Fruit fly (Drosophila melanogaster) whole organism, wandering third instar larva: ENCODE data around the gene Hr38.

Experiments used
- Abd-B ChIP-seq: fragments of >200 bp; optimal IDR thresholded peaks from 2 replicates; lab custom pipeline; 2017; ENCODE audit warnings: missing biosample characterization, missing genetic modification characterization
- CG32264 ChIP-seq: fragments of 200-800 bp; sonication (Bioruptor generic); optimal IDR thresholded peaks from 2 replicates; lab custom pipeline; 2016; ENCODE audit warnings: missing biosample characterization, missing genetic modification characterization
- CG9705 ChIP-seq: fragments of 200-800 bp; sonication (Bioruptor generic); optimal IDR thresholded peaks from 2 replicates; lab custom pipeline; 2018; ENCODE audit warnings: missing biosample characterization, mild to moderate bottlenecking, missing genetic modification characterization
- CrebA ChIP-seq: fragments of 200-800 bp; sonication (Bioruptor generic); optimal IDR thresholded peaks from 2 replicates; lab custom pipeline; 2016; ENCODE audit warnings: missing biosample characterization, mild to moderate bottlenecking, missing genetic modification characterization, borderline replicate concordance
- Dfd ChIP-seq: fragments of >200 bp; optimal IDR thresholded peaks from 2 replicates; lab custom pipeline; 2017; ENCODE audit warnings: missing biosample characterization, missing genetic modification characterization
- Dif ChIP-seq: fragments of 200-275, 200-300 bp; sonication (Bioruptor generic); optimal IDR thresholded peaks from 2 replicates; lab custom pipeline; 2018; ENCODE audit warnings: missing biosample characterization, missing genetic modification characterization; ENCODE audit not compliant: partially characterized antibody
- GATAd ChIP-seq: sonication (Bioruptor generic); optimal IDR thresholded peaks from 2 replicates; lab custom pipeline; 2016; ENCODE audit warnings: missing biosample characterization, missing genetic modification characterization
- HLH106 ChIP-seq: fragments of 200-800 bp; optimal IDR thresholded peaks from 3 replicates; lab custom pipeline; 2019; ENCODE audit warnings: missing biosample characterization, mild to moderate bottlenecking, missing genetic modification characterization, moderate library complexity
- Hnf4 ChIP-seq: fragments of 200-800 bp; sonication (Bioruptor generic); optimal IDR thresholded peaks from 2 replicates; lab custom pipeline; 2016; ENCODE audit warnings: missing biosample characterization, mild to moderate bottlenecking, missing genetic modification characterization
- Hr78 ChIP-seq: fragments of >200 bp; optimal IDR thresholded peaks from 2 replicates; lab custom pipeline; 2017; ENCODE audit warnings: missing biosample characterization, missing genetic modification characterization
- Hr83 ChIP-seq: fragments of 200-300 bp; sonication (Bioruptor generic); optimal IDR thresholded peaks from 2 replicates; lab custom pipeline; 2016; ENCODE audit warnings: missing biosample characterization, mild to moderate bottlenecking, missing genetic modification characterization, moderate library complexity; ENCODE audit not compliant: poor library complexity, severe bottlenecking
- Jra ChIP-seq: sonication (Bioruptor generic); optimal IDR thresholded peaks from 2 replicates; lab custom pipeline; 2016; ENCODE audit warnings: missing biosample characterization, missing genetic modification characterization
- Mio ChIP-seq: sonication (Bioruptor generic); optimal IDR thresholded peaks from 2 replicates; lab custom pipeline; 2016; ENCODE audit warnings: missing biosample characterization, missing genetic modification characterization
- Myc ChIP-seq: fragments of >200 bp; optimal IDR thresholded peaks from 2 replicates; lab custom pipeline; 2017
- N ChIP-seq: fragments of >200 bp; optimal IDR thresholded peaks from 2 replicates; lab custom pipeline; 2018; ENCODE audit warnings: missing biosample characterization, missing external identifiers, missing genetic modification characterization
- OdsH ChIP-seq: fragments of 200-800 bp; sonication (Bioruptor generic); optimal IDR thresholded peaks from 2 replicates; lab custom pipeline; 2016; ENCODE audit warnings: missing biosample characterization, mild to moderate bottlenecking, missing genetic modification characterization
- Vsx2 ChIP-seq: fragments of 200-300, 225-300 bp; sonication (Bioruptor generic); optimal IDR thresholded peaks from 2 replicates; lab custom pipeline; 2018; ENCODE audit warnings: missing biosample characterization, missing genetic modification characterization; ENCODE audit not compliant: partially characterized antibody
- br ChIP-seq: fragments of 200-800 bp; sonication (Bioruptor generic); optimal IDR thresholded peaks from 2 replicates; lab custom pipeline; 2016; ENCODE audit warnings: missing biosample characterization, missing genetic modification characterization
- brk ChIP-seq: fragments of 200-800 bp; sonication (Bioruptor generic); optimal IDR thresholded peaks from 2 replicates; lab custom pipeline; 2016; ENCODE audit warnings: missing biosample characterization, mild to moderate bottlenecking, missing genetic modification characterization
- dl ChIP-seq, 2 experiments: fragments of 175-275, 200-275 bp in 1 of 2; fragments of 200-275 bp in 1 of 2; sonication (Bioruptor generic); optimal IDR thresholded peaks; lab custom pipeline; 2018; ENCODE audit warnings: mild to moderate bottlenecking in 2 of 2, missing biosample characterization in 2 of 2, missing genetic modification characterization in 2 of 2, moderate library complexity in 2 of 2; ENCODE audit not compliant: partially characterized antibody in 2 of 2, insufficient read depth in 1 of 2
- dmrt93B ChIP-seq: fragments of 200-800 bp; sonication (Bioruptor generic); optimal IDR thresholded peaks from 2 replicates; lab custom pipeline; 2018; ENCODE audit warnings: missing biosample characterization, mild to moderate bottlenecking, missing genetic modification characterization
- dsf ChIP-seq: sonication (Bioruptor generic); optimal IDR thresholded peaks from 2 replicates; lab custom pipeline; 2016; ENCODE audit warnings: missing biosample characterization, missing genetic modification characterization, borderline replicate concordance
- ey ChIP-seq: fragments of 200-800 bp; sonication (Bioruptor generic); optimal IDR thresholded peaks from 2 replicates; lab custom pipeline; 2016; ENCODE audit warnings: missing biosample characterization, missing genetic modification characterization
- fru ChIP-seq: fragments of 200-800 bp; sonication (Bioruptor generic); optimal IDR thresholded peaks from 3 replicates; lab custom pipeline; 2016; ENCODE audit warnings: missing biosample characterization, mild to moderate bottlenecking, missing genetic modification characterization
- jim ChIP-seq: fragments of 175-275, 200-325 bp; sonication (Bioruptor generic); optimal IDR thresholded peaks from 2 replicates; lab custom pipeline; 2016; ENCODE audit warnings: missing biosample characterization, mild to moderate bottlenecking, missing genetic modification characterization
- lola ChIP-seq: fragments of >200 bp; optimal IDR thresholded peaks from 2 replicates; lab custom pipeline; 2017; ENCODE audit warnings: missing biosample characterization, missing genetic modification characterization
- pan ChIP-seq: fragments of >200 bp; optimal IDR thresholded peaks from 2 replicates; lab custom pipeline; 2017
- psq ChIP-seq: fragments of 200-800 bp; sonication (Bioruptor generic); optimal IDR thresholded peaks from 3 replicates; lab custom pipeline; 2017; ENCODE audit warnings: missing biosample characterization, mild to moderate bottlenecking, missing genetic modification characterization, moderate library complexity
- rgr ChIP-seq: fragments of 200-800 bp; sonication (Bioruptor generic); optimal IDR thresholded peaks from 3 replicates; lab custom pipeline; 2016; ENCODE audit warnings: missing biosample characterization, mild to moderate bottlenecking, missing genetic modification characterization
- sage ChIP-seq: fragments of 200-800 bp; sonication (Bioruptor generic); optimal IDR thresholded peaks from 2 replicates; lab custom pipeline; 2016; ENCODE audit warnings: missing biosample characterization, mild to moderate bottlenecking, missing genetic modification characterization
- sv ChIP-seq: fragments of 200-800 bp; sonication (Bioruptor generic); optimal IDR thresholded peaks from 3 replicates; lab custom pipeline; 2016; ENCODE audit warnings: missing biosample characterization, missing genetic modification characterization
- tai ChIP-seq: sonication (Bioruptor generic); optimal IDR thresholded peaks from 2 replicates; lab custom pipeline; 2016; ENCODE audit warnings: missing biosample characterization, missing genetic modification characterization
- usp ChIP-seq: fragments of >200 bp; optimal IDR thresholded peaks from 2 replicates; lab custom pipeline; 2017; ENCODE audit warnings: missing biosample characterization, missing genetic modification characterization

The Hr38 gene

dm6 chr2L:20724024-20724423 lies 9.6 kb upstream of the Hr38 start:
- TF ChIP-seq Dfd (GFP tag; lab: Kevin White, UChicago) (no peak), usp (GFP tag; lab: Kevin White, UChicago) (no peak), psq (GFP tag; lab: Kevin White, UChicago) (no peak), N (no peak), pan (lab: Kevin White, UChicago) (no peak), Myc (no peak)

- TF ChIP-seq brk (GFP tag; lab: Kevin White, UChicago) (no peak), Hnf4 (GFP tag; lab: Kevin White, UChicago) (no peak), Hr78 (GFP tag; lab: Kevin White, UChicago) (no peak), br (GFP tag; lab: Kevin White, UChicago) (no peak), tai (GFP tag; lab: Kevin White, UChicago) (no peak), N (no peak), Hr83 (GFP tag; lab: Kevin White, UChicago) (no peak), CG9705 (GFP tag; lab: Kevin White, UChicago) (no peak), GATAd (GFP tag; lab: Kevin White, UChicago) (no peak), ey (GFP tag; lab: Kevin White, UChicago) (no peak), OdsH (GFP tag; lab: Kevin White, UChicago) (no peak), rgr (GFP tag; lab: Kevin White, UChicago) (no peak), sv (no peak), dl (GFP tag; optimal IDR thresholded peaks at IDR 0.05; lab: Kevin White, UChicago; ENCODE audit: insufficient read depth in 1 of 2, partially characterized antibody in 2 of 2) (no peak), CG32264 (no peak), Dif (GFP tag; lab: Kevin White, UChicago) (no peak), sage (no peak), Vsx2 (no peak)
Measured at dm6 chr2L:20721456-20721855, 7.1 kb upstream of the Hr38 start.

dm6 chr2L:20720011-20720410 lies 5.6 kb upstream of the Hr38 start:
- no peak for TF ChIP-seq jim (GFP tag; lab: Kevin White, UChicago)
- TF ChIP-seq pan (lab: Kevin White, UChicago): no peak
- TF ChIP-seq Mio (GFP tag; lab: Kevin White, UChicago): no peak
- no peak for TF ChIP-seq Vsx2
- TF ChIP-seq dmrt93B (GFP tag; lab: Kevin White, UChicago): no peak
- TF ChIP-seq Abd-B (GFP tag; lab: Kevin White, UChicago): no peak
- no peak for TF ChIP-seq Jra (GFP tag; lab: Kevin White, UChicago)
- no peak for TF ChIP-seq Hr78 (GFP tag; lab: Kevin White, UChicago)
- TF ChIP-seq CG9705 (GFP tag; lab: Kevin White, UChicago): no peak
- TF ChIP-seq CrebA: no peak
- no peak for TF ChIP-seq tai (GFP tag; lab: Kevin White, UChicago)
- no peak for TF ChIP-seq usp (GFP tag; lab: Kevin White, UChicago)
- TF ChIP-seq ey (GFP tag; lab: Kevin White, UChicago): no peak
- no peak for TF ChIP-seq dl (GFP tag; optimal IDR thresholded peaks at IDR 0.05; lab: Kevin White, UChicago; ENCODE audit: insufficient read depth in 1 of 2, partially characterized antibody in 2 of 2)
- no peak for TF ChIP-seq HLH106 (tag; lab: Kevin White, UChicago)
- TF ChIP-seq lola (GFP tag; lab: Kevin White, UChicago): no peak

- TF ChIP-seq Mio (GFP tag; lab: Kevin White, UChicago): no peak
- no peak for TF ChIP-seq Dfd (GFP tag; lab: Kevin White, UChicago)
- no peak for TF ChIP-seq fru (GFP tag; lab: Kevin White, UChicago)
- TF ChIP-seq Hnf4 (GFP tag; lab: Kevin White, UChicago): no peak
- TF ChIP-seq Myc: no peak
- no peak for TF ChIP-seq Abd-B (GFP tag; lab: Kevin White, UChicago)
- no peak for TF ChIP-seq CrebA
- TF ChIP-seq psq (GFP tag; lab: Kevin White, UChicago): no peak
- TF ChIP-seq tai (GFP tag; lab: Kevin White, UChicago): no peak
- no peak for TF ChIP-seq dmrt93B (GFP tag; lab: Kevin White, UChicago)
- no peak for TF ChIP-seq CG9705 (GFP tag; lab: Kevin White, UChicago)
- no peak for TF ChIP-seq usp (GFP tag; lab: Kevin White, UChicago)
- TF ChIP-seq CG32264: no peak
- no peak for TF ChIP-seq dsf (GFP tag; lab: Kevin White, UChicago)
- TF ChIP-seq, all 38 proteins: peak for 0
Measured at dm6 chr2L:20716712-20717111, 2.3 kb upstream of the Hr38 start.
